Fruit fly (Drosophila melanogaster) whole organism: ENCODE data around the gene CG2116.

ENCODE experiments used
- CG8478 ChIP-seq: fragments of >200 bp; optimal IDR thresholded peaks from 2 replicates; lab custom pipeline; 2018; ENCODE audit warnings: inconsistent platforms
- Dll ChIP-seq: fragments of >200 bp; optimal IDR thresholded peaks from 2 replicates; lab custom pipeline; 2017
- EcR ChIP-seq, 2 experiments: fragments of >200 bp; optimal IDR thresholded peaks; 2 replicates each; lab custom pipeline; 2017; ENCODE audit warnings: missing biosample characterization in 2 of 2, missing genetic modification characterization in 2 of 2, missing genetic modification reagents in 2 of 2
- pan ChIP-seq: fragments of >200 bp; optimal IDR thresholded peaks from 2 replicates; lab custom pipeline; 2017
- psq ChIP-seq: fragments of >200 bp; optimal IDR thresholded peaks from 2 replicates; lab custom pipeline; 2017
- usp ChIP-seq: fragments of >200 bp; optimal IDR thresholded peaks from 2 replicates; lab custom pipeline; 2017; ENCODE audit warnings: missing biosample characterization, missing genetic modification characterization, mixed read lengths

Gene CG2116

dm6 chrX:8170166-8170565 lies 40.6 kb downstream of the CG2116 start, which contains the start of gene CG2278:
CG2278 (minus strand) TSS chrX:8170266.
- TF ChIP-seq usp (GFP tag; lab: Kevin White, UChicago) (no peak), CG8478 (no peak), Dll (no peak), pan (no peak), psq (lab: Kevin White, UChicago) (no peak), EcR (GFP tag; optimal IDR thresholded peaks at IDR 0.05; lab: Kevin White, UChicago) (no peak)

- TF ChIP-seq CG8478 (no peak), usp (GFP tag; lab: Kevin White, UChicago) (no peak), psq (lab: Kevin White, UChicago) (no peak), Dll (no peak), pan (no peak)
These were observed 46.8 kb downstream of the CG2116 start for dm6 chrX:8176291-8177029.

dm6 chrX:8177030-8177349 lies 47.4 kb downstream of the CG2116 start, which contains the start of gene slpr:
slpr (minus strand) TSS chrX:8177185.
- TF ChIP-seq EcR (GFP tag; optimal IDR thresholded peaks at IDR 0.05; lab: Kevin White, UChicago) (no peak), psq (lab: Kevin White, UChicago) (no peak), pan (no peak)

dm6 chrX:8177742-8178141 lies 48.1 kb downstream of the CG2116 start:
- TF ChIP-seq Dll (no peak), CG8478 (no peak), pan (no peak), psq (lab: Kevin White, UChicago) (no peak), EcR (GFP tag; optimal IDR thresholded peaks at IDR 0.05; lab: Kevin White, UChicago) (no peak), usp (GFP tag; lab: Kevin White, UChicago) (no peak)

- TF ChIP-seq psq (lab: Kevin White, UChicago) (no peak), usp (GFP tag; lab: Kevin White, UChicago) (no peak), CG8478 (no peak)
These were observed 48.7 kb downstream of the CG2116 start, which contains the start of gene sdt for dm6 chrX:8178165-8178955. sdt (plus strand) TSS chrX:8178549.

- TF ChIP-seq usp (GFP tag; lab: Kevin White, UChicago) = no peak
- no peak for TF ChIP-seq Dll
- TF ChIP-seq EcR (GFP tag; optimal IDR thresholded peaks at IDR 0.05; lab: Kevin White, UChicago) = no peak
- TF ChIP-seq CG8478 = no peak
- TF ChIP-seq psq (lab: Kevin White, UChicago) = no peak
- TF ChIP-seq pan = no peak
These were observed 49.4 kb downstream of the CG2116 start for dm6 chrX:8178989-8179388.

- TF ChIP-seq CG8478 (no peak), psq (lab: Kevin White, UChicago) (no peak), Dll (no peak), pan (no peak), EcR (GFP tag; optimal IDR thresholded peaks at IDR 0.05; lab: Kevin White, UChicago) (no peak), usp (GFP tag; lab: Kevin White, UChicago) (no peak)
These were observed 50.2 kb downstream of the CG2116 start for dm6 chrX:8179858-8180257.
